Fruit fly (Drosophila melanogaster) Kc167 (cell line): ENCODE results near the gene CG9427.

Experiments
- Myc ChIP-seq: fragments of >200 bp; optimal IDR thresholded peaks from 2 replicates; lab custom pipeline; 2017; ENCODE audit warnings: missing external identifiers
- Sin3A ChIP-seq: fragments of >200 bp; optimal IDR thresholded peaks from 2 replicates; lab custom pipeline; 2018; ENCODE audit warnings: missing external identifiers
- h ChIP-seq: fragments of >200 bp; optimal IDR thresholded peaks from 3 replicates; lab custom pipeline; 2018; ENCODE audit warnings: missing external identifiers
- insv ChIP-seq: fragments of >200 bp; optimal IDR thresholded peaks from 3 replicates; lab custom pipeline; 2018; ENCODE audit warnings: missing external identifiers
- psq ChIP-seq: fragments of >200 bp; optimal IDR thresholded peaks from 2 replicates; lab custom pipeline; 2017; ENCODE audit warnings: missing external identifiers
- ttk ChIP-seq: sonication (Bioruptor generic); optimal IDR thresholded peaks from 2 replicates; lab custom pipeline; 2017; ENCODE audit warnings: missing external identifiers

The CG9427 gene

dm6 chr3R:9631564-9631963 is 4.8 kb upstream of the CG9427 start, which contains the start of gene SpdS:
Gene SpdS, plus strand, starts transcription at chr3R:9631641.
- TF ChIP-seq h (lab: Kevin White, UChicago) (no peak), Myc (lab: Kevin White, UChicago) (no peak), insv (lab: Kevin White, UChicago) (no peak), psq (lab: Kevin White, UChicago) (no peak), Sin3A (no peak), ttk (no peak)

DNA sequence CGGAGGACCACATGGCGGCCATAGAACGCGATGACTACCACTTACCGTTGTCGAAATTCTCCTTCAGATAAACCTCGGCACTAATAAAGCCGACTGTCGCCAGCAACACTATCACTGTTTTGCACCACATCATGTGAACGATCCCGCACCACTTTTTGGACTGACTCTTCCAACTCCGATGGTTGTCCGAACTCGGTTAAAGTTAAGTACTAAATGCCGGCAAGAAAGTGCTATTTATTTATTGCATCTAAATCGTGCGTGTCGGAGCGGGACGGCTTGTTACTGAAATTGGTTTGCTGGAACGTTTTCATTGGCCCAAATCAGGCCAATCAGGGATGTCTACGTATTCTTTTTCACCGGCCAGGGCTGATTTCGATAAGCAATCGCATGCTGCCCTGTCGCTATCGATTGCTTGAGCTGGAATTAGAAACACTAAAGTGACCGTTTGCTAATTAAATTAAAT is 3.9 kb upstream of the CG9427 start, which contains the start of gene Calr:
Calr (minus strand) TSS at position 219 of the 463 bp plus-strand sequence.
- no peak for TF ChIP-seq ttk
- TF ChIP-seq psq (lab: Kevin White, UChicago), result no peak
- no peak for TF ChIP-seq Sin3A
- no peak for TF ChIP-seq h (lab: Kevin White, UChicago)
- no peak for TF ChIP-seq insv (lab: Kevin White, UChicago)
- no peak for TF ChIP-seq Myc (lab: Kevin White, UChicago)

DNA sequence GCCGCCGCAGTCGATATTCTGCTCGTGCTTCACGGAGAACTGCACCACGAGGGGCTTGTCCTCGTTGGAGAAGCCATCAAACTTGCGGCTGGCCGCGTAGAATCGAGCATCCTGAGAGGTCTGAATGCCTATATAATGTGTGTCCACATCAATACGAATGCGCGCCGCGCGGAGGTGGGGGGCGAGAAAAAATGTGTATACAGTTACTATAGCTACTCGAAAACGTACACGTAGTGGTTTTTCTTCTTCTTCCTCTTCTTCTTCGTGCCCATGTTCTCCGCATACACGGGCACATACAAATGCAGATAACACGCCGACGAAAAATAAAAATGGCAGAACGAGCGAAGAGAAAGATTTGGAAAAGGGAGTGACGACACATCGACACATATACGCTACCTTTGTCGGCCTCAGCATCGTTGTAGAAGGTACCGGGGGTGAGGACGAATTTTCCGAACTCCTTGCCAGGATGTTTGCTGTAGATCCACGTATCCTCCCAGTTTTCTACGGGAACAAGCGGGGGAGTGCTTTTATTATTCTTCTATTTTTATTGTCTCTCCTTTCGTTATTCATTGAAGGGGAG is 3.4 kb upstream of the CG9427 start:
- no peak for TF ChIP-seq psq (lab: Kevin White, UChicago)
- no peak for TF ChIP-seq Myc (lab: Kevin White, UChicago)
- TF ChIP-seq h (lab: Kevin White, UChicago), result no peak
- no peak for TF ChIP-seq Sin3A
- TF ChIP-seq insv (lab: Kevin White, UChicago), result no peak
- TF ChIP-seq ttk, result no peak

DNA sequence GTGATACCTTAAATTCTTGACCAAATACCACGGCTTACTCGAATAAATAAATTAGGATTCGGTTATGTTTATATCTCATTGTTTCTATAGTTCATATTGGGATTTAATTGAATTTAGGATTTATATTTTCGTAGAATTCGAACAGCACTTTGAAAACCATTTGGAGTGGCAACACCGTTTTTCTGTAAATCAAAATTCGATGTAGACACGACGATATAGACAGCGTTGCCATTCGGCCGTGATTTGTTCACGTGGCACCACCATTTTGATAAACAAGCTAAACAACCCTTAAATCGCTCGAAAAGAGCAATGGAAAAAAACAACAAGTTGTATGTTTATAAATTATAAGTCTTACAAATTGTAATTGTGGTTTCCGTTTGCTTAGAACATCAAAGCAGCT is 1.9 kb upstream of the CG9427 start:
- TF ChIP-seq h (lab: Kevin White, UChicago) (no peak), ttk (no peak), Myc (lab: Kevin White, UChicago) (no peak), insv (lab: Kevin White, UChicago) (no peak), Sin3A (no peak), psq (lab: Kevin White, UChicago) (no peak)

DNA sequence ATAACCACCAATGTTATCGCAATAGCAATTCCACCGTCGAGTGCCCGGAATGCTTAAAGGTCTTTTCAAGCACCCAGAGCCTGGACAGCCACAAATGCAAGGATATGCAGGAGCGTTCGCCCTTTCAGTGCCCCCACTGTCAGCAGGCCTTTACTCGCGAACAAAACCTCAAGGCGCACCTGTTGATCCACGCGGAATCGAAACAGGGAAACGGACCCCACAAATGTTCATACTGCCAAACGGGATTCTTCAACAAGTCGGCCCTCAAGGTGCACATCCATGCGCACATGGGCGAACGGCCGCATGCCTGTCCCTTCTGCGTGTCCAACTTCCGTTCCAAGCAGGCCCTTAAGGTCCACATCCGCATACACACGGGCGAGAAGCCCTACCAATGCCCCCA is 1.3 kb upstream of the CG9427 start:
- TF ChIP-seq insv (lab: Kevin White, UChicago) (no peak), ttk (no peak), Sin3A (no peak), h (lab: Kevin White, UChicago) (no peak), Myc (lab: Kevin White, UChicago) (no peak), psq (lab: Kevin White, UChicago) (no peak)

DNA sequence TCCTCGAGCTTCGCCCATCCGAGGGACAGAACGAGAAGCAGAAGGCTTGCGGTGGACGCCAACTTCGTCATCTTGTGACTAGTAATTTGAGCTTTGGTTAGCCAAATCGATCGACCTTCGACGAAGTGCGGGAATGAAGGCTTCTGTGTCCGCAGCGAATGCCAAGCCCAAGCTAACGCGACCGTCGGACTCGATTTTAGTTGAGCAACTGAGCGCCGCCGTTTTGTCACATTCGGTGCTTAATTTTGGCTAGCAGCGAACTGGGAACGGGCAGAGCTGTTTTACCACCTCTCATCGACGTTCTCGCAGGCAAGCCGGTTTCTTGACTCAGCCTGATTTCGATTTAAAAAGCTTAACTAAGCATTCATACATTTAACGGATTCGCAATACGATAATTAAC is 464 bp downstream of the CG9427 start:
- no peak for TF ChIP-seq insv (lab: Kevin White, UChicago)
- TF ChIP-seq Sin3A, result no peak
- no peak for TF ChIP-seq h (lab: Kevin White, UChicago)
- TF ChIP-seq psq (lab: Kevin White, UChicago), result no peak
- TF ChIP-seq Myc (lab: Kevin White, UChicago), result no peak
- no peak for TF ChIP-seq ttk

- TF ChIP-seq Sin3A, result no peak
- no peak for TF ChIP-seq ttk
- no peak for TF ChIP-seq insv (lab: Kevin White, UChicago)
- no peak for TF ChIP-seq psq (lab: Kevin White, UChicago)
- TF ChIP-seq Myc (lab: Kevin White, UChicago), result no peak
Measured at dm6 chr3R:9625443-9625842, 1.3 kb downstream of the CG9427 start.

- TF ChIP-seq ttk, result no peak
- no peak for TF ChIP-seq Sin3A
- TF ChIP-seq Myc (lab: Kevin White, UChicago), result no peak
- no peak for TF ChIP-seq h (lab: Kevin White, UChicago)
- TF ChIP-seq insv (lab: Kevin White, UChicago), result no peak
- TF ChIP-seq psq (lab: Kevin White, UChicago), result no peak
Measured at dm6 chr3R:9620278-9620677, 6.5 kb downstream of the CG9427 start.

dm6 chr3R:9618331-9618730 is 8.4 kb downstream of the CG9427 start:
- TF ChIP-seq ttk (no peak), insv (lab: Kevin White, UChicago) (no peak), psq (lab: Kevin White, UChicago) (no peak), Sin3A (no peak), Myc (lab: Kevin White, UChicago) (no peak), h (lab: Kevin White, UChicago) (no peak)

DNA sequence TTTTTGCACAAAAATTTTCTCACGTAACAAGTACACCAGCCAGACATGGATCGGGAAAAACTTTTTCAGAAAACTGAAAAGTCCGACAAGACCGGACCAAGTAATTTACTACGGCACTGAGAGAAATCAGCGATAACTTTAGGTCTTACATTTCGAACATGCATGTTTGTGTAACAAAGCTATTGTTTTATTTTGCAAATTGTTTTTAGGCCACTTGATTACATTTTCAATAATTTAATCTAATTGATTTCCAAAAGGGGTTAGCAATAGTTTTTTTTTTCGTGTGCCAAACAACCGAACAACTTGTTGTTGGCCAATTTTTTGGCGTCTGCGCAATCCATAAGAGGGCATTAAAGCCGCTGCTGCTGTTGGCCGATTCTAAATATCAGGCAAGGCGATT is 13.6 kb downstream of the CG9427 start:
- TF ChIP-seq Myc (lab: Kevin White, UChicago) (no peak), h (lab: Kevin White, UChicago) (no peak), insv (lab: Kevin White, UChicago) (no peak), ttk (no peak), Sin3A (no peak), psq (lab: Kevin White, UChicago) (no peak)

dm6 chr3R:9612217-9612616 is 14.5 kb downstream of the CG9427 start:
- TF ChIP-seq Sin3A (no peak), insv (lab: Kevin White, UChicago) (no peak), h (lab: Kevin White, UChicago) (no peak), psq (lab: Kevin White, UChicago) (no peak), Myc (lab: Kevin White, UChicago) (no peak), ttk (no peak)

DNA sequence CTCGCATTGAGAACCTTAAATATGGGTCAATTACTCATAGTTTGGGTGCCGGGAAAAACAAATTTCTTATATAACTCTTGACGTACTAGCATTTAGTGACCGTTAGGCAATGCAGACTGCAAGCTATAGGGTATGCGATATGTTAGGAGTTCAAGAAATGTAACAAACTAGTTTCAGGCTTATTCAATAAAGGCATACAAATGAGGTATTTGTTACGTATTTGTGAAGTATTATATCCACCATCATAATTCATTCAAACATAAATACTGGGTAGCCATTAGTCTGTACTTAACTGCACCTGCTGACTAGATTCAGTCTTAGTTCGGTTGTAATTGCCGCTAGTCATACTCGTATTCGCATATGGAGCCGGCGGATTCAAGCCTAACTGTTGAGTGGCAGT is 18.5 kb downstream of the CG9427 start:
- no peak for TF ChIP-seq h (lab: Kevin White, UChicago)
- TF ChIP-seq psq (lab: Kevin White, UChicago), result no peak
- no peak for TF ChIP-seq ttk
- no peak for TF ChIP-seq Sin3A
- no peak for TF ChIP-seq insv (lab: Kevin White, UChicago)
- TF ChIP-seq Myc (lab: Kevin White, UChicago), result no peak
